Worm (Caenorhabditis elegans): ENCODE measurements around the gene Y39B6A.10.
"Not testable (repeated sequence)": the region's sequence is repeated elsewhere in the genome, so short reads cannot be mapped to it uniquely, and the experiment has no call there.

ce11 chrV:19101589-19102201, 31.7 kb downstream of the Y39B6A.10 start, which contains the start of gene zhp-4:
- TF ChIP-seq sea-1 (GFP tag; conservative IDR thresholded peaks at IDR 0.05); ceh-13 (GFP tag; optimal IDR thresholded peaks at IDR 0.05); ama-1 (optimal IDR thresholded peaks at IDR 0.05); B0310.2 (tag; optimal IDR thresholded peaks at IDR 0.05); aly-1 (tag; optimal IDR thresholded peaks at IDR 0.05); tra-4 (tag; optimal IDR thresholded peaks at IDR 0.05); F13C5.2 (tag; optimal IDR thresholded peaks at IDR 0.05); hmg-4 (GFP tag; optimal IDR thresholded peaks at IDR 0.05); ets-7 (tag; optimal IDR thresholded peaks at IDR 0.05); ceh-36 (tag; optimal IDR thresholded peaks at IDR 0.05); flt-1 (GFP tag; IDR thresholded peaks at IDR 0.05): not testable (repeated sequence)

Data from whole organism, early embryonic.